Fruit fly (Drosophila melanogaster) whole organism, embryonic: ENCODE data around the gene ppk30.
A peak's percentile ranks its signal among the peaks of the same experiment; 100 is the strongest.

ENCODE experiments used
- Atf-2 ChIP-seq: fragments of 200-800 bp; sonication (Bioruptor generic); optimal IDR thresholded peaks from 2 replicates; lab custom pipeline; 2016; ENCODE audit warnings: missing biosample characterization, missing genetic modification characterization
- Atf6 ChIP-seq: fragments of 200-800 bp; sonication (Bioruptor generic); IDR thresholded peaks from 2 replicates; pipeline ENCODE4 v1.3.6; 2022; ENCODE audit warnings: missing biosample characterization, missing genetic modification characterization
- Awh ChIP-seq: fragments of 200-800 bp; sonication (Bioruptor generic); IDR thresholded peaks from 2 replicates; pipeline ENCODE4, ENCODE4 v1.3.6; 2022; ENCODE audit warnings: missing biosample characterization, missing genetic modification characterization
- C15 ChIP-seq: fragments of 200-800 bp; sonication (Bioruptor generic); IDR thresholded peaks from 3 replicates; pipeline ENCODE4 v1.3.6; 2022; ENCODE audit warnings: missing biosample characterization, missing genetic modification characterization
- CG10979 ChIP-seq: fragments of 200-800 bp; sonication (Bioruptor generic); optimal IDR thresholded peaks from 2 replicates; lab custom pipeline; 2018; ENCODE audit warnings: missing biosample characterization, mild to moderate bottlenecking, missing genetic modification characterization, moderate library complexity
- CG11560 ChIP-seq: fragments of 200-800 bp; sonication (Bioruptor generic); IDR thresholded peaks from 3 replicates; pipeline ENCODE4 v1.3.6; 2022; ENCODE audit warnings: missing biosample characterization, missing genetic modification characterization
- CG13775 ChIP-seq: fragments of 200-800 bp; sonication (Bioruptor generic); optimal IDR thresholded peaks from 3 replicates; lab custom pipeline; 2017; ENCODE audit warnings: missing biosample characterization, mild to moderate bottlenecking, missing genetic modification characterization
- CG15269 ChIP-seq: fragments of 200-800 bp; sonication (Bioruptor generic); optimal IDR thresholded peaks from 2 replicates; lab custom pipeline; 2018; ENCODE audit warnings: missing biosample characterization, mild to moderate bottlenecking, missing genetic modification characterization, moderate library complexity
- CG15696 ChIP-seq: fragments of 200-800 bp; sonication (Bioruptor generic); optimal IDR thresholded peaks from 2 replicates; lab custom pipeline; 2019; ENCODE audit warnings: missing biosample characterization, mild to moderate bottlenecking, missing genetic modification characterization, moderate library complexity
- CG1647 ChIP-seq: fragments of 200-800 bp; sonication (Bioruptor generic); optimal IDR thresholded peaks from 3 replicates; lab custom pipeline; 2016; ENCODE audit warnings: missing biosample characterization, missing genetic modification characterization
- CG2202 ChIP-seq: fragments of 200-800 bp; sonication (Bioruptor generic); optimal IDR thresholded peaks from 2 replicates; lab custom pipeline; 2018; ENCODE audit warnings: missing biosample characterization, mild to moderate bottlenecking, missing genetic modification characterization
- CG31388 ChIP-seq: fragments of 200-800 bp; sonication (Bioruptor generic); optimal IDR thresholded peaks from 2 replicates; lab custom pipeline; 2016; ENCODE audit warnings: missing biosample characterization, missing genetic modification characterization
- CG33213 ChIP-seq: fragments of 200-800 bp; sonication (Bioruptor generic); optimal IDR thresholded peaks from 3 replicates; lab custom pipeline; 2016; ENCODE audit warnings: missing biosample characterization, missing genetic modification characterization
- CG3838 ChIP-seq: fragments of 200-800 bp; sonication (Bioruptor generic); optimal IDR thresholded peaks from 3 replicates; lab custom pipeline; 2016; ENCODE audit warnings: missing biosample characterization, missing genetic modification characterization
- CG3995 ChIP-seq: fragments of 200-800 bp; sonication (Bioruptor generic); optimal IDR thresholded peaks from 3 replicates; lab custom pipeline; 2016; ENCODE audit warnings: missing biosample characterization, missing genetic modification characterization
- CG4328 ChIP-seq: fragments of 200-800 bp; sonication (Bioruptor generic); optimal IDR thresholded peaks from 3 replicates; lab custom pipeline; 2017; ENCODE audit warnings: missing biosample characterization, missing genetic modification reagents, missing genetic modification characterization
- CG5245 ChIP-seq: fragments of 200-800 bp; sonication (Bioruptor generic); optimal IDR thresholded peaks from 3 replicates; lab custom pipeline; 2016; ENCODE audit warnings: missing biosample characterization, missing genetic modification characterization
- CG6175 ChIP-seq: fragments of 200-800 bp; sonication (Bioruptor generic); IDR thresholded peaks from 3 replicates; pipeline ENCODE4 v1.3.6; 2022; ENCODE audit warnings: missing biosample characterization, missing genetic modification characterization
- CG6654 ChIP-seq: fragments of 200-800 bp; sonication (Bioruptor generic); optimal IDR thresholded peaks from 2 replicates; lab custom pipeline; 2017; ENCODE audit warnings: missing biosample characterization, mild to moderate bottlenecking, missing genetic modification characterization
- CG6683 ChIP-seq: fragments of 200-800 bp; sonication (Bioruptor generic); optimal IDR thresholded peaks from 2 replicates; lab custom pipeline; 2017; ENCODE audit warnings: missing biosample characterization, mild to moderate bottlenecking, missing genetic modification characterization, missing genetic modification reagents
- CG7786 ChIP-seq: fragments of 200-800 bp; sonication (Bioruptor generic); optimal IDR thresholded peaks from 2 replicates; lab custom pipeline; 2016; ENCODE audit warnings: missing biosample characterization, missing genetic modification characterization
- CG7963 ChIP-seq: fragments of 200-800 bp; sonication (Bioruptor generic); IDR thresholded peaks from 3 replicates; pipeline ENCODE4 v1.3.6; 2022; ENCODE audit warnings: missing biosample characterization, missing genetic modification characterization; ENCODE audit not compliant: partially characterized antibody
- CG8478 ChIP-seq: fragments of >200 bp; optimal IDR thresholded peaks from 2 replicates; lab custom pipeline; 2018
- CG9817 ChIP-seq: fragments of 200-800 bp; sonication (Bioruptor generic); optimal IDR thresholded peaks from 2 replicates; lab custom pipeline; 2018; ENCODE audit warnings: missing biosample characterization, mild to moderate bottlenecking, missing genetic modification characterization, moderate library complexity
- CHES-1-like ChIP-seq: fragments of 200-800 bp; sonication (Bioruptor generic); optimal IDR thresholded peaks from 2 replicates; lab custom pipeline; 2016; ENCODE audit warnings: missing biosample characterization, missing genetic modification characterization
- Camta ChIP-seq: fragments of 200-800 bp; sonication (Bioruptor generic); optimal IDR thresholded peaks from 2 replicates; lab custom pipeline; 2016; ENCODE audit warnings: missing biosample characterization, missing genetic modification characterization
- Dek ChIP-seq: fragments of 200-800 bp; sonication (Bioruptor generic); optimal IDR thresholded peaks from 3 replicates; lab custom pipeline; 2019; ENCODE audit warnings: missing biosample characterization, mild to moderate bottlenecking, missing genetic modification characterization, moderate library complexity
- Dip3 ChIP-seq: fragments of 200-800 bp; sonication (Bioruptor generic); optimal IDR thresholded peaks from 3 replicates; lab custom pipeline; 2016; ENCODE audit warnings: missing biosample characterization, missing genetic modification characterization
- NC2α ChIP-seq: fragments of 200-800 bp; sonication (Bioruptor generic); optimal IDR thresholded peaks from 2 replicates; lab custom pipeline; 2016; ENCODE audit warnings: missing biosample characterization, missing genetic modification characterization
- NfI ChIP-seq: fragments of 200-800 bp; sonication (Bioruptor generic); optimal IDR thresholded peaks from 3 replicates; lab custom pipeline; 2018; ENCODE audit warnings: missing biosample characterization, mild to moderate bottlenecking, missing genetic modification characterization, moderate library complexity
- Six4 ChIP-seq: fragments of 200-800 bp; sonication (Bioruptor generic); optimal IDR thresholded peaks from 2 replicates; lab custom pipeline; 2016; ENCODE audit warnings: missing biosample characterization, missing genetic modification characterization
- Sry-β ChIP-seq: fragments of 200-800 bp; sonication (Bioruptor generic); optimal IDR thresholded peaks from 2 replicates; lab custom pipeline; 2018; ENCODE audit warnings: missing biosample characterization, mild to moderate bottlenecking, missing genetic modification characterization, moderate library complexity
- br ChIP-seq: fragments of >200 bp; optimal IDR thresholded peaks from 2 replicates; lab custom pipeline; 2017
- cad ChIP-seq: fragments of >200 bp; optimal IDR thresholded peaks from 2 replicates; lab custom pipeline; 2017; ENCODE audit warnings: missing biosample characterization, missing genetic modification characterization
- cas ChIP-seq: fragments of 200-800 bp; sonication (Bioruptor generic); IDR thresholded peaks from 2 replicates; pipeline ENCODE4 v1.3.6; 2022; ENCODE audit warnings: missing biosample characterization, missing genetic modification characterization
- chif ChIP-seq, 2 experiments: fragments of 200-800 bp; sonication (Bioruptor generic); optimal IDR thresholded peaks; 3 replicates each; lab custom pipeline; 2016; ENCODE audit warnings: missing biosample characterization in 2 of 2, missing genetic modification characterization in 2 of 2
- crol ChIP-seq: fragments of 200-800 bp; sonication (Bioruptor generic); IDR thresholded peaks from 2 replicates; pipeline ENCODE4 v1.3.6; 2022; ENCODE audit warnings: missing biosample characterization, missing genetic modification characterization
- crp ChIP-seq, 2 experiments: fragments of 200-800 bp; sonication (Bioruptor generic); optimal IDR thresholded peaks; 2 replicates in 1 of 2; 3 replicates in 1 of 2; lab custom pipeline; 2017; ENCODE audit warnings: missing biosample characterization in 2 of 2, missing genetic modification characterization in 2 of 2, mild to moderate bottlenecking in 1 of 2, moderate library complexity in 1 of 2
- dmrt99B ChIP-seq: fragments of 200-800 bp; sonication (Bioruptor generic); optimal IDR thresholded peaks from 2 replicates; lab custom pipeline; 2018; ENCODE audit warnings: missing biosample characterization, mild to moderate bottlenecking, missing genetic modification characterization, moderate library complexity
- emc ChIP-seq: fragments of 200-800 bp; sonication (Bioruptor generic); optimal IDR thresholded peaks from 2 replicates; lab custom pipeline; 2016; ENCODE audit warnings: missing biosample characterization, missing genetic modification characterization
- gsb ChIP-seq: fragments of 200-800 bp; sonication (Bioruptor generic); IDR thresholded peaks from 2 replicates; pipeline ENCODE4 v1.3.6; 2022; ENCODE audit warnings: missing biosample characterization, missing genetic modification characterization
- hb ChIP-seq: fragments of 200-800 bp; sonication (Bioruptor generic); IDR thresholded peaks from 3 replicates; pipeline ENCODE4 v1.3.6; 2022; ENCODE audit warnings: missing biosample characterization, missing genetic modification characterization; ENCODE audit not compliant: partially characterized antibody
- ind ChIP-seq: fragments of 200-800 bp; sonication (Bioruptor generic); optimal IDR thresholded peaks from 3 replicates; lab custom pipeline; 2016; ENCODE audit warnings: missing biosample characterization, missing genetic modification characterization
- p53 ChIP-seq: fragments of 200-800 bp; sonication (Bioruptor generic); optimal IDR thresholded peaks from 2 replicates; lab custom pipeline; 2016; ENCODE audit warnings: missing biosample characterization, missing genetic modification characterization
- phol ChIP-seq: fragments of 200-800 bp; sonication (Bioruptor generic); optimal IDR thresholded peaks from 3 replicates; lab custom pipeline; 2018; ENCODE audit warnings: missing biosample characterization, mild to moderate bottlenecking, missing genetic modification characterization, moderate library complexity
- repo ChIP-seq: fragments of 200-800 bp; sonication (Bioruptor generic); optimal IDR thresholded peaks from 2 replicates; lab custom pipeline; 2016; ENCODE audit warnings: missing biosample characterization, missing genetic modification characterization
- row ChIP-seq: fragments of 200-800 bp; sonication (Bioruptor generic); IDR thresholded peaks from 3 replicates; pipeline ENCODE4 v1.3.6; 2022; ENCODE audit warnings: missing biosample characterization, missing genetic modification characterization
- slbo ChIP-seq: fragments of 200-800 bp; sonication (Bioruptor generic); IDR thresholded peaks from 2 replicates; pipeline ENCODE4 v1.3.6; 2022; ENCODE audit warnings: missing biosample characterization, missing genetic modification characterization
- sna ChIP-seq: fragments of 200-800 bp; sonication (Bioruptor generic); IDR thresholded peaks from 2 replicates; pipeline ENCODE4 v1.3.6; 2022; ENCODE audit warnings: missing biosample characterization, missing genetic modification characterization; ENCODE audit not compliant: partially characterized antibody
- ssp ChIP-seq: fragments of 200-800 bp; sonication (Bioruptor generic); IDR thresholded peaks from 2 replicates; pipeline ENCODE4 v1.3.6; 2022; ENCODE audit warnings: missing biosample characterization, missing genetic modification characterization
- stc ChIP-seq: fragments of 200-800 bp; sonication (Bioruptor generic); IDR thresholded peaks from 2 replicates; pipeline ENCODE4 v1.3.6; 2022; ENCODE audit warnings: missing biosample characterization, missing genetic modification characterization
- tna ChIP-seq: fragments of 200-800 bp; sonication (Bioruptor generic); IDR thresholded peaks from 2 replicates; pipeline ENCODE4 v1.3.6; 2022; ENCODE audit warnings: missing biosample characterization, missing genetic modification characterization; ENCODE audit not compliant: partially characterized antibody
- trh ChIP-seq: fragments of 200-800 bp; sonication (Bioruptor generic); optimal IDR thresholded peaks from 2 replicates; lab custom pipeline; 2016; ENCODE audit warnings: missing biosample characterization, missing genetic modification characterization

The ppk30 gene

dm6 chr3R:29625883-29626282 is 43.1 kb upstream of the ppk30 start (continued):
- TF ChIP-seq gsb (GFP tag; lab: Robert Waterston, UW): no peak
- no peak for TF ChIP-seq ssp (GFP tag; lab: Robert Waterston, UW)
- TF ChIP-seq NfI (GFP tag; lab: Kevin White, UChicago): no peak
- TF ChIP-seq CHES-1-like (GFP tag; lab: Kevin White, UChicago): no peak
- 0 out of 2 replicates have a peak, but pooled peaks have one; percentile 23 for TF ChIP-seq stc (GFP tag; lab: Robert Waterston, UW)
- TF ChIP-seq chif (GFP tag; optimal IDR thresholded peaks at IDR 0.05; lab: Kevin White, UChicago): peak in 1 of 2 experiments; percentile 18
- no peak for TF ChIP-seq Dip3 (GFP tag; lab: Kevin White, UChicago)
- peak; percentile 28 for TF ChIP-seq CG10979
- TF ChIP-seq NC2α: no peak
- no peak for TF ChIP-seq Sry-β
- TF ChIP-seq CG4328 (GFP tag; lab: Kevin White, UChicago): no peak
- no peak for TF ChIP-seq tna
- no peak for TF ChIP-seq cad (GFP tag; lab: Kevin White, UChicago)
- peak; percentile 10 for TF ChIP-seq CG13775 (GFP tag; lab: Kevin White, UChicago)
- no peak for TF ChIP-seq CG1647
- 0 out of 3 replicates have a peak, but pooled peaks have one; percentile 21 for TF ChIP-seq CG11560 (tag; lab: Robert Waterston, UW)
- no peak for TF ChIP-seq CG5245 (GFP tag; lab: Kevin White, UChicago)
- no peak for TF ChIP-seq repo (GFP tag; lab: Kevin White, UChicago)
- TF ChIP-seq dmrt99B (tag; lab: Kevin White, UChicago): peak; percentile 54
- TF ChIP-seq Atf-2: no peak
- TF ChIP-seq Camta (GFP tag; lab: Kevin White, UChicago): no peak
- TF ChIP-seq CG33213 (GFP tag; lab: Kevin White, UChicago): no peak
- no peak for TF ChIP-seq CG7963 (GFP tag; lab: Robert Waterston, UW)
- peak; percentile 49 for TF ChIP-seq ind (GFP tag; lab: Kevin White, UChicago)
- no peak for TF ChIP-seq CG6683 (GFP tag; lab: Kevin White, UChicago)
- peak; percentile 59 for TF ChIP-seq row (GFP tag; lab: Robert Waterston, UW)
- TF ChIP-seq sna (GFP tag; lab: Robert Waterston, UW): no peak
- TF ChIP-seq br (lab: Kevin White, UChicago): no peak
- no peak for TF ChIP-seq CG7786 (GFP tag; lab: Kevin White, UChicago)
- TF ChIP-seq CG31388 (GFP tag; lab: Kevin White, UChicago): no peak
- TF ChIP-seq slbo (GFP tag; lab: Robert Waterston, UW): peak; percentile 48; the same call in 1 of the 2 replicates
- no peak for TF ChIP-seq CG3995
- TF ChIP-seq crp (GFP tag; optimal IDR thresholded peaks at IDR 0.05; lab: Kevin White, UChicago): no peak
- no peak for TF ChIP-seq crol (GFP tag; lab: Robert Waterston, UW)
- no peak for TF ChIP-seq CG2202
- no peak for TF ChIP-seq cas
- no peak for TF ChIP-seq Awh (GFP tag; lab: Robert Waterston, UW)
- peak; percentile 15 for TF ChIP-seq Dek (tag; lab: Kevin White, UChicago)
- TF ChIP-seq phol: peak; percentile 34
- no peak for TF ChIP-seq CG6175 (GFP tag; lab: Robert Waterston, UW)
- no peak for TF ChIP-seq CG8478 (lab: Kevin White, UChicago)
- TF ChIP-seq CG3838 (GFP tag; lab: Kevin White, UChicago): no peak
- no peak for TF ChIP-seq emc (GFP tag; lab: Kevin White, UChicago)
- peak; percentile 41 for TF ChIP-seq CG15269 (tag; lab: Kevin White, UChicago)
- no peak for TF ChIP-seq trh (GFP tag; lab: Kevin White, UChicago)
- TF ChIP-seq Atf6 (GFP tag; lab: Robert Waterston, UW): no peak
- no peak for TF ChIP-seq p53 (GFP tag; lab: Kevin White, UChicago)
- no peak for TF ChIP-seq C15 (GFP tag; lab: Robert Waterston, UW)
- peak; percentile 28 for TF ChIP-seq CG9817 (tag; lab: Kevin White, UChicago)
- no peak for TF ChIP-seq hb (GFP tag; lab: Robert Waterston, UW)
- TF ChIP-seq Six4 (GFP tag; lab: Kevin White, UChicago): no peak
- TF ChIP-seq CG6654 (GFP tag; lab: Kevin White, UChicago): no peak
- no peak for TF ChIP-seq CG15696 (tag; lab: Kevin White, UChicago)
